Fruit fly (Drosophila melanogaster) Kc167 (cell line): ENCODE results near the gene CG14435.

Source experiments
- Myc ChIP-seq: fragments of >200 bp; optimal IDR thresholded peaks from 2 replicates; lab custom pipeline; 2017; ENCODE audit warnings: missing external identifiers
- Sin3A ChIP-seq: fragments of >200 bp; optimal IDR thresholded peaks from 2 replicates; lab custom pipeline; 2018; ENCODE audit warnings: missing external identifiers
- h ChIP-seq: fragments of >200 bp; optimal IDR thresholded peaks from 3 replicates; lab custom pipeline; 2018; ENCODE audit warnings: missing external identifiers
- psq ChIP-seq: fragments of >200 bp; optimal IDR thresholded peaks from 2 replicates; lab custom pipeline; 2017; ENCODE audit warnings: missing external identifiers
- ttk ChIP-seq: sonication (Bioruptor generic); optimal IDR thresholded peaks from 2 replicates; lab custom pipeline; 2017; ENCODE audit warnings: missing external identifiers

dm6 chrX:6794190-6794589, 49.5 kb downstream of the CG14435 start:
- TF ChIP-seq Sin3A (no peak), psq (lab: Kevin White, UChicago) (no peak), ttk (no peak), h (lab: Kevin White, UChicago) (no peak), Myc (lab: Kevin White, UChicago) (no peak)
